Fruit fly (Drosophila melanogaster) whole organism: ENCODE data around the gene CG10222.

Source experiments
- CG8478 ChIP-seq: fragments of >200 bp; optimal IDR thresholded peaks from 2 replicates; lab custom pipeline; 2018; ENCODE audit warnings: inconsistent platforms
- Dll ChIP-seq: fragments of >200 bp; optimal IDR thresholded peaks from 2 replicates; lab custom pipeline; 2017
- EcR ChIP-seq, 2 experiments: fragments of >200 bp; optimal IDR thresholded peaks; 2 replicates each; lab custom pipeline; 2017; ENCODE audit warnings: missing biosample characterization in 2 of 2, missing genetic modification characterization in 2 of 2, missing genetic modification reagents in 2 of 2
- pan ChIP-seq: fragments of >200 bp; optimal IDR thresholded peaks from 2 replicates; lab custom pipeline; 2017
- psq ChIP-seq: fragments of >200 bp; optimal IDR thresholded peaks from 2 replicates; lab custom pipeline; 2017
- usp ChIP-seq: fragments of >200 bp; optimal IDR thresholded peaks from 2 replicates; lab custom pipeline; 2017; ENCODE audit warnings: missing biosample characterization, missing genetic modification characterization, mixed read lengths

The CG10222 gene

dm6 chr3L:13433522-13433921 is 21.3 kb upstream of the CG10222 start:
- TF ChIP-seq usp (GFP tag; lab: Kevin White, UChicago) (no peak), EcR (GFP tag; optimal IDR thresholded peaks at IDR 0.05; lab: Kevin White, UChicago) (no peak), Dll (no peak), CG8478 (lab: Kevin White, UChicago) (no peak), psq (lab: Kevin White, UChicago) (no peak), pan (no peak)

DNA sequence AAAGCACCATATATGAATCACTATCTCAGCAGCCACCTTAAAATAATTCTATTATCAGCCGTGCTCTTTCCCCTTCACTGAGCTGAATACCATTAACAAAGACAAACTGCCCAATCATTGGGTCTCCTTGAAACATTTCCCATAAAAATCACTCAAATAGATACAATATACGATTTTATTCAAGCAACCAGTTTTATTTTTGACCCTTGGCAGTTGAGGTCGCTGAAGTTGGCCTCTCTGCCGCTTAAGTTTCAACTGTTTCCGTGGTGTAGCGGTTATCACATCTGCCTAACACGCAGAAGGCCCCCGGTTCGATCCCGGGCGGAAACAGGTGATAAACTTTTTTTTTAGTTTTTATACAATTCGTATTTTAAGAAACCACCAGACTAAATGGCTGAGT is 20.5 kb upstream of the CG10222 start:
- no peak for TF ChIP-seq usp (GFP tag; lab: Kevin White, UChicago)
- TF ChIP-seq psq (lab: Kevin White, UChicago): no peak
- TF ChIP-seq pan: no peak
- TF ChIP-seq EcR (GFP tag; optimal IDR thresholded peaks at IDR 0.05; lab: Kevin White, UChicago): no peak
- no peak for TF ChIP-seq CG8478 (lab: Kevin White, UChicago)
- no peak for TF ChIP-seq Dll

dm6 chr3L:13430171-13430570 is 17.9 kb upstream of the CG10222 start:
- TF ChIP-seq Dll (no peak), psq (lab: Kevin White, UChicago) (no peak), usp (GFP tag; lab: Kevin White, UChicago) (no peak), CG8478 (lab: Kevin White, UChicago) (no peak), EcR (GFP tag; optimal IDR thresholded peaks at IDR 0.05; lab: Kevin White, UChicago) (no peak), pan (no peak)

DNA sequence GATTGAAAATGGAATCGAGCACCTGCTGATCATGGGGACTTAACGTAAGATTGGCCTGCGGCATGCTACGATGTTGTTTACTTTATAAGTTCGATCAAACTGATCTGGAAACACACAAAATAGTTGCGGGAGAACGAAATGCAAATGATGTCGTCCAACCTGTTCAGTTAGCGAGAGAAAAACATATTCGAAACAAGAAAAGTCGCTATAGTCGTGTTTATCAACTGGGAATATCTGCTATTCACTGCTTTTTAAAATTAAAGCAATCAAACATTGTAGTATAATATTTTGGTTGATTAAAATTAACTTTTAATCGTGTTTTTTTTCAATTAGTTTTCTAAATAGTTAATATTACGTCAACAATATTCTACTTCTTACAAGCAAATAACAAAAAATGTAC is 14.3 kb upstream of the CG10222 start, which contains the start of gene CG14105:
Gene CG14105, minus strand, starts transcription at position 101 of the 400 bp plus-strand sequence.
- TF ChIP-seq psq (lab: Kevin White, UChicago): no peak
- TF ChIP-seq usp (GFP tag; lab: Kevin White, UChicago): no peak
- TF ChIP-seq CG8478 (lab: Kevin White, UChicago): no peak
- no peak for TF ChIP-seq EcR (GFP tag; optimal IDR thresholded peaks at IDR 0.05; lab: Kevin White, UChicago)
- TF ChIP-seq pan: no peak
- TF ChIP-seq Dll: no peak

dm6 chr3L:13425571-13425970 is 13.3 kb upstream of the CG10222 start, which contains the start of gene CG14106:
Gene CG14106 (minus strand): TSS chr3L:13425671.
- TF ChIP-seq pan (no peak), Dll (no peak), CG8478 (lab: Kevin White, UChicago) (no peak), EcR (GFP tag; optimal IDR thresholded peaks at IDR 0.05; lab: Kevin White, UChicago) (no peak), psq (lab: Kevin White, UChicago) (no peak), usp (GFP tag; lab: Kevin White, UChicago) (no peak)

DNA sequence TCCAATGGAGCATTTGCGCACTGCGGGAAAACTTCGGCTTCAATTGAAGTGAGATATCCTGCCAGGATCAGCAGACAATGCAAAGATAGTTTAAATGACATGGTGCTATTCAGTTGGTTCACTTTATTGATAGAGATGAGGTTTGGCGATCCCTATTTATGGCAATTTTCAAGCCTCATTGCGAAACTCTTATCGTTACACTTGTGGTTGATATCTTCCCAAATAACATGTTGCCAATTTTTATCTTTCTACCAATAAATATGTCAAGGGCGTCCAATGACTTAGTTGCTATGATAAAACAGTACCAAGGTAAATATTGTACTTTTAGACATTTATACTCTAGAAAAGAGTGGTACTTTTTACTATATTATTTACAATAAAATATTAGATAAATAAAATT is 11.8 kb upstream of the CG10222 start, which contains the start of gene CG33263:
Gene CG33263, minus strand, starts transcription at position 101 of the 400 bp plus-strand sequence.
- TF ChIP-seq EcR (GFP tag; optimal IDR thresholded peaks at IDR 0.05; lab: Kevin White, UChicago): no peak
- no peak for TF ChIP-seq CG8478 (lab: Kevin White, UChicago)
- no peak for TF ChIP-seq usp (GFP tag; lab: Kevin White, UChicago)
- TF ChIP-seq Dll: no peak
- TF ChIP-seq pan: no peak
- no peak for TF ChIP-seq psq (lab: Kevin White, UChicago)

DNA sequence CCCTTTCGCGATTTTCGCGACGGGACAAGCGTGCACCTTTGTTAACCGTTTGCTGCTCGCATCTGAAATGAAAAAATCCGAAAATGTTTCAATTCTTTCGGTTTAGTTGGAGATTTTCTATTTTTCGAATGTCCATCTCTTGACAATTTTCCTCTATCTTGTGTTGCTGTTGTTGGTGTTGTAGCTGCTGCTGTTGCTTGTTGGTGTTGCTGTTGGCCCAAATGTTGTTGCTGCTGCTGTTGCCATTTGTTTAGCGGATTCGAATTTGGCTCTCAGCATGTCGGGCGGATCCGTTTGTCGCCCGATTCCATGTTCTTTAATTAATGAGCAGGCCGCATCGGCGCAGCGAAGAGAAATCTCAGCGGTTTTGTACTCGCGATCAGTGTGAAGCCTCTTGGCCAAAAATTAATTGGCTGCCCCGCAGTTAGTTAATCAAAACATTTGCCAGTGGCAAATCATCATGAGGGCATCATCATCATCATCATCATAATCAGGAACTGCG is 10.1 kb upstream of the CG10222 start, which contains the start of gene CG32121:
Gene CG32121, minus strand, starts transcription at position 51 of the 502 bp plus-strand sequence.
- TF ChIP-seq CG8478 (lab: Kevin White, UChicago) (no peak), EcR (GFP tag; optimal IDR thresholded peaks at IDR 0.05; lab: Kevin White, UChicago) (no peak), pan (no peak), Dll (no peak), usp (GFP tag; lab: Kevin White, UChicago) (no peak), psq (lab: Kevin White, UChicago) (no peak)

DNA sequence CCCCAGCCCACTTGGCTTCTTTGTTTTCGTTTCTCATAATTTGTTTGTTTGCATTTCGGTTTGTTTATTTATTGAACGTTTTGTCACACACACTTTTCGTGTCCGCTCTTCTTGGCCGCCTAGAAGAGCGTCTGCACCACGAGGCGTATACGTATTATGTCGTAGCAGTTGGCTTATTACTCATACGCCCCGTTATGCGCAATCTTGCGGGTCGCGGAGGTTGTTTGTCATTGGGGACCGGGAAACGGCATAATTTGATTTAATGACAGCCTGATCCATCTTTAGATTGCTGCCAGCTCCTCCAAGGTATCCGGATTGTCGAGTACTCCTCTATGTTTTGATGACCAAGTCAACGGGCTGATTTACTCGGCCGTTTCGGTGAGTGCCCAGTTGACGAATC is 8.0 kb upstream of the CG10222 start:
- TF ChIP-seq Dll: no peak
- TF ChIP-seq psq (lab: Kevin White, UChicago): no peak
- TF ChIP-seq usp (GFP tag; lab: Kevin White, UChicago): no peak
- no peak for TF ChIP-seq pan

dm6 chr3L:13412886-13413224 is 602 bp upstream of the CG10222 start:
- TF ChIP-seq pan: no peak

- TF ChIP-seq pan (no peak), CG8478 (lab: Kevin White, UChicago) (no peak), EcR (GFP tag; optimal IDR thresholded peaks at IDR 0.05; lab: Kevin White, UChicago) (no peak), Dll (no peak), usp (GFP tag; lab: Kevin White, UChicago) (no peak), psq (lab: Kevin White, UChicago) (no peak)
These were observed 1.3 kb downstream of the CG10222 start for dm6 chr3L:13410999-13411398.

- TF ChIP-seq pan: no peak
- no peak for TF ChIP-seq Dll
- no peak for TF ChIP-seq CG8478 (lab: Kevin White, UChicago)
- no peak for TF ChIP-seq EcR (GFP tag; optimal IDR thresholded peaks at IDR 0.05; lab: Kevin White, UChicago)
- no peak for TF ChIP-seq psq (lab: Kevin White, UChicago)
- no peak for TF ChIP-seq usp (GFP tag; lab: Kevin White, UChicago)
These were observed 2.3 kb downstream of the CG10222 start for dm6 chr3L:13409809-13410521.

dm6 chr3L:13406873-13407272 is 5.4 kb downstream of the CG10222 start:
- TF ChIP-seq Dll (no peak), EcR (GFP tag; optimal IDR thresholded peaks at IDR 0.05; lab: Kevin White, UChicago) (no peak), pan (no peak), psq (lab: Kevin White, UChicago) (no peak), CG8478 (lab: Kevin White, UChicago) (no peak), usp (GFP tag; lab: Kevin White, UChicago) (no peak)
